1 fruit fly cellular context compared by ENCODE assay signal in genomic region chr3R:20850395-20851039, dm6.
A peak's percentile ranks its signal among the peaks of the same experiment; 100 is the strongest.
TF ChIP-seq lines count a peak whose summit lies in the region.

Gene RpS30 (plus strand): TSS chr3R:20850516.

TF ChIP-seq in whole organism, embryonic, 481 proteins besides CTCF, POLR2A, EP300 and RAD21 (continued from another document):
- TF ChIP-seq ham (GFP tag; IDR thresholded peaks at IDR 0.05; lab: Robert Waterston, UW) (no peak), PHDP (tag; optimal IDR thresholded peaks at IDR 0.05; lab: Kevin White, UChicago) (peak; percentile 55), Usf (GFP tag; optimal IDR thresholded peaks at IDR 0.05; lab: Kevin White, UChicago) (no peak), CG8478 (optimal IDR thresholded peaks at IDR 0.05; lab: Kevin White, UChicago) (no peak), sd (tag; optimal IDR thresholded peaks at IDR 0.05; lab: Kevin White, UChicago) (no peak), Mad (GFP tag; optimal IDR thresholded peaks at IDR 0.05; lab: Kevin White, UChicago) (peak; percentile 48), ab (GFP tag; optimal IDR thresholded peaks at IDR 0.05; lab: Kevin White, UChicago) (no peak), Rfx (GFP tag; IDR thresholded peaks at IDR 0.05; lab: Robert Waterston, UW) (peak; percentile 71), inv (GFP tag; IDR thresholded peaks at IDR 0.05; lab: Robert Waterston, UW; ENCODE audit: partially characterized antibody) (peak; percentile 96), CG1792 (GFP tag; optimal IDR thresholded peaks at IDR 0.05; lab: Kevin White, UChicago) (peak; percentile 41), bcd (GFP tag; optimal IDR thresholded peaks at IDR 0.05; lab: Kevin White, UChicago) (peak; percentile 42), CG6765 (GFP tag; optimal IDR thresholded peaks at IDR 0.05; lab: Kevin White, UChicago) (peak; percentile 8), Trl (optimal IDR thresholded peaks at IDR 0.05; lab: Kevin White, UChicago) (no peak), Trl (GFP tag; optimal IDR thresholded peaks at IDR 0.05; lab: Kevin White, UChicago) (peak; percentile 48), CG8765 (GFP tag; IDR thresholded peaks at IDR 0.05; lab: Robert Waterston, UW) (no peak), CG16813 (GFP tag; IDR thresholded peaks at IDR 0.05; lab: Robert Waterston, UW; ENCODE audit: partially characterized antibody) (peak; percentile 98), Xbp1 (GFP tag; optimal IDR thresholded peaks at IDR 0.05; lab: Kevin White, UChicago) (peak; percentile 49), prd (optimal IDR thresholded peaks at IDR 0.05; lab: Kevin White, UChicago) (no peak), prd (GFP tag; IDR thresholded peaks at IDR 0.05; lab: Robert Waterston, UW) (0 out of 3 replicates have a peak, but pooled peaks have one; percentile 8), NFAT (GFP tag; IDR thresholded peaks at IDR 0.05; lab: Robert Waterston, UW) (peak; percentile 58; the same call in 1 of the 2 replicates), CG17829 (tag; optimal IDR thresholded peaks at IDR 0.05; lab: Kevin White, UChicago) (peak; percentile 77), Jarid2 (GFP tag; optimal IDR thresholded peaks at IDR 0.05; lab: Kevin White, UChicago) (peak; percentile 35), Dref (GFP tag; IDR thresholded peaks at IDR 0.05; lab: Robert Waterston, UW) (peak; percentile 100), fd3F (GFP tag; optimal IDR thresholded peaks at IDR 0.05; lab: Kevin White, UChicago) (no peak), CG11093 (GFP tag; IDR thresholded peaks at IDR 0.05; lab: Robert Waterston, UW) (no peak), Ssrp (tag; optimal IDR thresholded peaks at IDR 0.05; lab: Kevin White, UChicago) (no peak), ems (GFP tag; optimal IDR thresholded peaks at IDR 0.05; lab: Kevin White, UChicago) (peak; percentile 25), CG33213 (GFP tag; optimal IDR thresholded peaks at IDR 0.05; lab: Kevin White, UChicago) (peak; percentile 75), CG11504 (tag; optimal IDR thresholded peaks at IDR 0.05; lab: Kevin White, UChicago) (peak; percentile 60), CG5245 (GFP tag; optimal IDR thresholded peaks at IDR 0.05; lab: Kevin White, UChicago) (peak; percentile 35), maf-S (GFP tag; optimal IDR thresholded peaks at IDR 0.05; lab: Kevin White, UChicago) (peak; percentile 14), CG10209 (GFP tag; optimal IDR thresholded peaks at IDR 0.05; lab: Kevin White, UChicago) (peak; percentile 9), gem (tag; optimal IDR thresholded peaks at IDR 0.05; lab: Kevin White, UChicago) (no peak), Nf-YC (tag; optimal IDR thresholded peaks at IDR 0.05; lab: Kevin White, UChicago) (peak; percentile 69), dpn (GFP tag; optimal IDR thresholded peaks at IDR 0.05; lab: Kevin White, UChicago) (peak; percentile 29 to 46), gce (GFP tag; IDR thresholded peaks at IDR 0.05; lab: Robert Waterston, UW) (no peak), HLH54F (GFP tag; optimal IDR thresholded peaks at IDR 0.05; lab: Kevin White, UChicago) (peak; percentile 39), NC2β (GFP tag; optimal IDR thresholded peaks at IDR 0.05; lab: Kevin White, UChicago) (peak; percentile 76), Atf6 (GFP tag; IDR thresholded peaks at IDR 0.05; lab: Robert Waterston, UW) (no peak), CG13287 (GFP tag; IDR thresholded peaks at IDR 0.05; lab: Robert Waterston, UW; ENCODE audit: partially characterized antibody) (peak; percentile 98), CG6654 (GFP tag; optimal IDR thresholded peaks at IDR 0.05; lab: Kevin White, UChicago) (no peak), CG14050 (GFP tag; IDR thresholded peaks at IDR 0.05; lab: Robert Waterston, UW) (no peak), CG15696 (tag; optimal IDR thresholded peaks at IDR 0.05; lab: Kevin White, UChicago) (peak; percentile 44), CG10431 (GFP tag; optimal IDR thresholded peaks at IDR 0.05; lab: Kevin White, UChicago) (peak; percentile 34), CG43689 (GFP tag; IDR thresholded peaks at IDR 0.05; lab: Robert Waterston, UW) (no peak), lilli (GFP tag; optimal IDR thresholded peaks at IDR 0.05; lab: Kevin White, UChicago) (peak; percentile 56), wdn (GFP tag; IDR thresholded peaks at IDR 0.05; lab: Robert Waterston, UW) (no peak), Drgx (GFP tag; IDR thresholded peaks at IDR 0.05; lab: Robert Waterston, UW) (no peak), gsb-n (tag; optimal IDR thresholded peaks at IDR 0.05; lab: Kevin White, UChicago) (peak; percentile 21), eyg (GFP tag; optimal IDR thresholded peaks at IDR 0.05; lab: Kevin White, UChicago) (peak; percentile 36), insv (GFP tag; optimal IDR thresholded peaks at IDR 0.05; lab: Kevin White, UChicago) (peak in 1 of 2 experiments; percentile 10), CG15601 (tag; optimal IDR thresholded peaks at IDR 0.05; lab: Kevin White, UChicago) (peak; percentile 55), pho (GFP tag; optimal IDR thresholded peaks at IDR 0.05; lab: Kevin White, UChicago) (peak; percentile 45), CG15479 (GFP tag; optimal IDR thresholded peaks at IDR 0.05; lab: Kevin White, UChicago) (peak; percentile 89), bab2 (GFP tag; optimal IDR thresholded peaks at IDR 0.05; lab: Kevin White, UChicago) (no peak), Abd-B (GFP tag; optimal IDR thresholded peaks at IDR 0.05; lab: Kevin White, UChicago) (peak; percentile 6), unc-4 (GFP tag; IDR thresholded peaks at IDR 0.05; lab: Robert Waterston, UW; ENCODE audit: partially characterized antibody) (peak; percentile 98), Kr (GFP tag; optimal IDR thresholded peaks at IDR 0.05; lab: Kevin White, UChicago) (peak; percentile 86), CG11456 (GFP tag; IDR thresholded peaks at IDR 0.05; lab: Robert Waterston, UW) (no peak; the same call in 2 of the 3 replicates), seq (GFP tag; IDR thresholded peaks at IDR 0.05; lab: Robert Waterston, UW) (no peak), NK7.1 (GFP tag; optimal IDR thresholded peaks at IDR 0.05; lab: Kevin White, UChicago) (no peak), Pdp1 (GFP tag; optimal IDR thresholded peaks at IDR 0.05; lab: Kevin White, UChicago) (peak in 1 of 2 experiments; percentile 92), mam (GFP tag; optimal IDR thresholded peaks at IDR 0.05; lab: Kevin White, UChicago) (peak; percentile 40), HmgD (GFP tag; optimal IDR thresholded peaks at IDR 0.05; lab: Kevin White, UChicago) (peak; percentile 85), dmrt11E (tag; optimal IDR thresholded peaks at IDR 0.05; lab: Kevin White, UChicago) (peak; percentile 48)
